Worm (Caenorhabditis elegans) whole organism, L4/young adult: ENCODE results near the gene srh-132.

Experiments used
- dao-5 ChIP-seq: sonication (generic microtip); optimal IDR thresholded peaks from 2 replicates; lab custom pipeline; 2016; ENCODE audit warnings: missing genotype, missing genetic modification characterization, moderate library complexity, missing compliant biosample characterization
- him-1 ChIP-seq: sonication (generic microtip); optimal IDR thresholded peaks from 2 replicates; lab custom pipeline; 2016; ENCODE audit warnings: missing genotype, missing genetic modification reagents, missing genetic modification characterization, missing compliant biosample characterization

DNA sequence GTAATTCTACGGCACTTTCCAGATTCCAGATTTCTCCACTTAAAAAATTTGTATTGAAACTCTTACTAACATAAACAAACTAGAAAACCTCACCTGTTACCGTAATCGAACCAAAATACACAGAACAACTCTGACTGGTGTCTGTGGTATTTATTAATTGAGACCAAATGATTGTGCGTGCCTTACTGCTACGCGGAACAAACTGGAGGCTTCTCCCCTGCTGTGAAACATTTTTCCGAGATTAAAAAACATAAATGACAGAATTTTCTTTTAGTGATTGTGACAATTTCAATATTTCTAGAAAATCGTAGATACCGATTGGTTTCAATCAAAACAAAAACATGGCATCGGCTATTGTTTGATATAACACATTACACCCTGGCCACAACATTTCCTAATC, 39.8 kb downstream of the srh-132 start:
- TF ChIP-seq him-1 (tag; lab: Kevin White, UChicago) (no peak), dao-5 (tag; lab: Kevin White, UChicago) (no peak)
